Fruit fly (Drosophila melanogaster): ENCODE results near the gene CG43102.

CG43102 gene

dm6 chr3R:17809014-17809413 is 14.7 kb upstream of the CG43102 start, which contains the start of gene Odj (continued):
- TF ChIP-seq D (optimal IDR thresholded peaks at IDR 0.05) (no peak), D (GFP tag; optimal IDR thresholded peaks at IDR 0.05) (no peak), maf-S (GFP tag; optimal IDR thresholded peaks at IDR 0.05) (no peak), crp (GFP tag; optimal IDR thresholded peaks at IDR 0.05) (peak in 1 of 2 experiments; percentile 9), lbe (GFP tag; optimal IDR thresholded peaks at IDR 0.05) (peak; percentile 63), zfh2 (GFP tag; optimal IDR thresholded peaks at IDR 0.05) (no peak), dmrt99B (tag; optimal IDR thresholded peaks at IDR 0.05) (no peak), luna (GFP tag; optimal IDR thresholded peaks at IDR 0.05) (no peak), CG6254 (GFP tag; optimal IDR thresholded peaks at IDR 0.05) (no peak), Nf-YB (GFP tag; optimal IDR thresholded peaks at IDR 0.05) (no peak), CG1832 (GFP tag; optimal IDR thresholded peaks at IDR 0.05) (no peak), Antp (GFP tag; optimal IDR thresholded peaks at IDR 0.05) (no peak), Bteb2 (GFP tag; optimal IDR thresholded peaks at IDR 0.05) (no peak), Xbp1 (GFP tag; optimal IDR thresholded peaks at IDR 0.05) (peak; percentile 20), ab (GFP tag; optimal IDR thresholded peaks at IDR 0.05) (no peak), dimm (GFP tag; IDR thresholded peaks at IDR 0.05) (no peak), CG9727 (GFP tag; optimal IDR thresholded peaks at IDR 0.05) (no peak), CG12299 (tag; optimal IDR thresholded peaks at IDR 0.05) (no peak), CrebB (tag; optimal IDR thresholded peaks at IDR 0.05) (no peak), slou (GFP tag; optimal IDR thresholded peaks at IDR 0.05) (no peak), CG1647 (GFP tag; optimal IDR thresholded peaks at IDR 0.05) (no peak), Hmx (GFP tag; optimal IDR thresholded peaks at IDR 0.05) (no peak), Dip3 (GFP tag; optimal IDR thresholded peaks at IDR 0.05) (no peak), pb (GFP tag; optimal IDR thresholded peaks at IDR 0.05) (no peak), CG13775 (GFP tag; optimal IDR thresholded peaks at IDR 0.05) (no peak), Hr39 (optimal IDR thresholded peaks at IDR 0.05) (no peak), so (GFP tag; IDR thresholded peaks at IDR 0.05) (no peak), CG43689 (GFP tag; IDR thresholded peaks at IDR 0.05) (no peak), gt (GFP tag; IDR thresholded peaks at IDR 0.05) (no peak), CTCF (GFP tag; optimal IDR thresholded peaks at IDR 0.05) (no peak), MESR4 (GFP tag; optimal IDR thresholded peaks at IDR 0.05) (peak; percentile 57), chn (GFP tag; optimal IDR thresholded peaks at IDR 0.05) (no peak), CG34376 (GFP tag; optimal IDR thresholded peaks at IDR 0.05) (peak; percentile 24), kah (GFP tag; optimal IDR thresholded peaks at IDR 0.05) (no peak), dm (GFP tag; optimal IDR thresholded peaks at IDR 0.05) (no peak), ro (GFP tag; IDR thresholded peaks at IDR 0.05) (no peak), sens (GFP tag) (no peak), CG10209 (GFP tag; optimal IDR thresholded peaks at IDR 0.05) (no peak), pros (GFP tag; optimal IDR thresholded peaks at IDR 0.05) (no peak), bcd (GFP tag; optimal IDR thresholded peaks at IDR 0.05) (no peak), ash1 (GFP tag; optimal IDR thresholded peaks at IDR 0.05) (no peak), Taf1 (GFP tag; IDR thresholded peaks at IDR 0.05) (no peak), CG7963 (GFP tag; IDR thresholded peaks at IDR 0.05; ENCODE audit: partially characterized antibody) (peak; percentile 74), TFAM (GFP tag; optimal IDR thresholded peaks at IDR 0.05) (no peak), CG3847 (GFP tag; IDR thresholded peaks at IDR 0.05) (peak; percentile 39; the same call in 1 of the 2 replicates), CG9797 (GFP tag; optimal IDR thresholded peaks at IDR 0.05) (peak; percentile 77), CG14965 (GFP tag; optimal IDR thresholded peaks at IDR 0.05; ENCODE audit: borderline replicate concordance) (no peak), CG2202 (tag; optimal IDR thresholded peaks at IDR 0.05) (no peak), Trl (optimal IDR thresholded peaks at IDR 0.05) (no peak), Trl (GFP tag; optimal IDR thresholded peaks at IDR 0.05) (no peak), CG1602 (GFP tag; optimal IDR thresholded peaks at IDR 0.05) (no peak), lola (GFP tag; optimal IDR thresholded peaks at IDR 0.05) (no peak), CG11247 (GFP tag; IDR thresholded peaks at IDR 0.05) (no peak), CG17186 (GFP tag; optimal IDR thresholded peaks at IDR 0.05) (no peak)

Measured in whole organism, embryonic.